Worm (Caenorhabditis elegans) whole organism, L3 larva: ENCODE data around the gene W08G11.5.

Source experiments
- ama-1 ChIP-seq: fragments of 150-350 bp; optimal IDR thresholded peaks from 2 replicates; lab custom pipeline; 2018
- egl-27 ChIP-seq: sonication (generic microtip); optimal IDR thresholded peaks from 4 replicates; lab custom pipeline; 2017; ENCODE audit warnings: missing biosample characterization, missing genetic modification reagents, missing genetic modification characterization
- fkh-2 ChIP-seq: fragments of 150-350 bp; optimal IDR thresholded peaks from 2 replicates; lab custom pipeline; 2014; ENCODE audit warnings: missing biosample characterization, missing genetic modification reagents, missing genetic modification characterization
- fos-1 ChIP-seq: fragments of 150-350 bp; optimal IDR thresholded peaks from 2 replicates; lab custom pipeline; 2014; ENCODE audit warnings: missing biosample characterization, missing genetic modification characterization
- nfya-1 ChIP-seq: sonication (generic microtip); optimal IDR thresholded peaks from 2 replicates; lab custom pipeline; 2017; ENCODE audit warnings: missing genetic modification characterization, mild to moderate bottlenecking, missing compliant biosample characterization, antibody characterized with exemption, moderate library complexity; ENCODE audit not compliant: insufficient read depth
- nhr-237 ChIP-seq: fragments of 150-350 bp; optimal IDR thresholded peaks from 2 replicates; lab custom pipeline; 2014; ENCODE audit warnings: missing biosample characterization, missing genetic modification characterization
- nhr-76 ChIP-seq: fragments of 150-350 bp; sonication (generic microtip); optimal IDR thresholded peaks from 5 replicates; lab custom pipeline; 2014; ENCODE audit warnings: missing biosample characterization, missing genetic modification characterization
- nhr-77 ChIP-seq: fragments of 150-350 bp; optimal IDR thresholded peaks from 2 replicates; lab custom pipeline; 2014; ENCODE audit warnings: missing biosample characterization, missing genetic modification characterization
- pqm-1 ChIP-seq: fragments of 150-350 bp; optimal IDR thresholded peaks from 2 replicates; lab custom pipeline; 2017; ENCODE audit warnings: missing biosample characterization, missing genetic modification characterization, inconsistent platforms
- sea-2 ChIP-seq: fragments of 150-350 bp; sonication (generic microtip); optimal IDR thresholded peaks from 4 replicates; lab custom pipeline; 2014; ENCODE audit warnings: missing biosample characterization, missing genetic modification reagents, missing genetic modification characterization

DNA sequence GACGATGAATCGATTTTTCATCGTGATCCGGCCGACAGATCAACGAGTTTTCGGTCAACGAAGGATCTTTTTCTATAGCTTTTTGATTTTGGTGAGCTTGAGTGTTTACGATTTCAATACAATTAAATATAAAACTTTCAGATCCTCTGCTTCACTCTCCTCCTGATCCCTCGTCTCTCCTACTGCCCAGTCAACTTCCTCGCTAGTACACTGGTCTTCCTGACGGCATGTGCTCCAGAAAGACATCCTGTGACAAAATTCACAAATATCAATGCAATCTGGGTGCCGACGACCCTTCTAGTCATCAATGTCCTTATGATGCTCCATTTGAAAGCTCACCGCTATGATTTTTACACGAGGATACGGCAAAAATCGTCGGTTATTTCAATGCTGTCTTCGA is 38.0 kb downstream of the W08G11.5 start:
- no peak for TF ChIP-seq nhr-237 (tag; lab: Kevin White, UChicago)
- TF ChIP-seq egl-27 (tag; lab: Kevin White, UChicago), result no peak
- no peak for TF ChIP-seq fkh-2
- TF ChIP-seq fos-1, result no peak
- TF ChIP-seq nhr-76, result no peak
- TF ChIP-seq pqm-1 (tag; lab: Kevin White, UChicago), result no peak
- TF ChIP-seq ama-1, result no peak
- no peak for TF ChIP-seq nfya-1 (tag; lab: Kevin White, UChicago)
- no peak for TF ChIP-seq sea-2 (GFP tag; lab: Kevin White, UChicago)
- no peak for TF ChIP-seq nhr-77 (tag; lab: Kevin White, UChicago)
